Comparison of ENCODE assay signal across 2 fruit fly cellular contexts in the genomic region with DNA sequence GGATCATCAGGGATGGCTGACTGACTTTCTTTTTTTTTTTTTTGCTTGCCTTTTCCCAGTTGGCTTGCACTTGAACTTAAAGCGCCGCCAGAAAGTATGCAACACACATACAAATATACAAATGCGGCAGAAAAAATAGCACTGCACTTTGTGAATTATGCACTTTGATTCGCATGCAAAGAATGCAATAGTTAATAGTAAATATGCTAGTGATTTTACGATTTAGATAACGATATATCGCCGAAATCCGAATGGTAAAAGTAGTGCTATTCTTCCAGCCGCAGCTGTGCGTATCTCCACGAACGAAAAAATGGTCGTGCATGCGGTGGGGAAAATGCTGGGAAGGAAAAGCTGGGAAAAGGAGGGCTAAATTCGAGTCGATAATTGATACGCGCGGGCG.
TF ChIP-seq lines count a peak whose summit lies in the region.

No protein-coding gene starts in this region.

TF ChIP-seq in whole organism, embryonic, 481 proteins besides CTCF, POLR2A, EP300 and RAD21 (continued from another document):
- no peak for TF ChIP-seq Ravus (GFP tag; IDR thresholded peaks at IDR 0.05; lab: Robert Waterston, UW)

TF ChIP-seq in whole organism, prepupa, 60 proteins besides CTCF, POLR2A, EP300 and RAD21 (continued from another document):
- TF ChIP-seq Hr4 (GFP tag; optimal IDR thresholded peaks at IDR 0.05; lab: Kevin White, UChicago) (peak; percentile 67), CG4318 (GFP tag; optimal IDR thresholded peaks at IDR 0.05; lab: Kevin White, UChicago) (peak; percentile 6), Gug (GFP tag; IDR thresholded peaks at IDR 0.05; lab: Robert Waterston, UW) (peak; percentile 35; the same call in 1 of the 2 replicates), pdm3 (GFP tag; optimal IDR thresholded peaks at IDR 0.05; lab: Kevin White, UChicago) (peak; percentile 58)
